Fruit fly (Drosophila melanogaster): ENCODE measurements around the gene CG42813.

CG42813 gene

DNA sequence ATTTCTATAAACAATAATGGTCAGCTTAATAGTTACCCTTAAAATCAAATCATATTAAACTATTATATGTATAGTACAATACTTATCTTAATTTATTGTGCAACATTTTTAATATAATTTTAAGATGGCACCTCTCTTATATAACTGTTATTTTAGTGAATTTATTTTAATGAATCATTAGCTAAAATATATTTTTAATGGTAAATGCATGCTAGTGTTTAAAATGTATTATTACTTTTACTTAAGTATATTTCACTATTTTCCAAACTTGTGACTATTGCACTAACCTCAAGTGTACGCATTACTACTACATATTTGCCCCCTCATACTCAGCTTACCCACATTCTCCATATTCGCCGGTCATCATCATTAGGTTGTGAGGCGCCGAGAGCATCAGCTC is 17.9 kb upstream of the CG42813 start (continued):
- peak; percentile 76 for TF ChIP-seq Spps (tag; optimal IDR thresholded peaks at IDR 0.05)
- TF ChIP-seq croc (GFP tag; conservative IDR thresholded peaks at IDR 0.05): peak; percentile 51; the same call in 2 of the 3 replicates
- TF ChIP-seq sens-2 (GFP tag; IDR thresholded peaks at IDR 0.05): no peak
- TF ChIP-seq Nf-YC (tag; optimal IDR thresholded peaks at IDR 0.05): peak; percentile 81
- no peak for TF ChIP-seq ERR (GFP tag; optimal IDR thresholded peaks at IDR 0.05)
- TF ChIP-seq Hmr (GFP tag; optimal IDR thresholded peaks at IDR 0.05): peak; percentile 71
- TF ChIP-seq dmrt99B (tag; optimal IDR thresholded peaks at IDR 0.05): peak; percentile 92
- TF ChIP-seq Side (GFP tag; optimal IDR thresholded peaks at IDR 0.05): no peak
- peak; percentile 69 for TF ChIP-seq HLH3B (GFP tag; IDR thresholded peaks at IDR 0.05)
- peak; percentile 61 for TF ChIP-seq CG12219 (GFP tag; optimal IDR thresholded peaks at IDR 0.05)
- TF ChIP-seq CG5180 (GFP tag; optimal IDR thresholded peaks at IDR 0.05): peak; percentile 48
- peak; percentile 76 for TF ChIP-seq odd (GFP tag; optimal IDR thresholded peaks at IDR 0.05)
- no peak; the same call in 1 of the 2 replicates for TF ChIP-seq Ravus (GFP tag; IDR thresholded peaks at IDR 0.05)
- TF ChIP-seq peb (GFP tag; IDR thresholded peaks at IDR 0.05): no peak; the same call in 1 of the 2 replicates
- peak; percentile 91 for TF ChIP-seq CG11696 (GFP tag; IDR thresholded peaks at IDR 0.05)
- TF ChIP-seq pan (optimal IDR thresholded peaks at IDR 0.05): no peak
- TF ChIP-seq pan (GFP tag; optimal IDR thresholded peaks at IDR 0.05 in 1 of 2, IDR thresholded peaks at IDR 0.05 in 1 of 2): peak in 1 of 2 experiments; percentile 81
- TF ChIP-seq slou (GFP tag; optimal IDR thresholded peaks at IDR 0.05): no peak
- peak; percentile 66 for TF ChIP-seq CG18619 (GFP tag; optimal IDR thresholded peaks at IDR 0.05)
- no peak for TF ChIP-seq prd (optimal IDR thresholded peaks at IDR 0.05)
- TF ChIP-seq prd (GFP tag; IDR thresholded peaks at IDR 0.05): peak; percentile 5; the same call in 1 of the 3 replicates
- TF ChIP-seq Ptx1 (GFP tag; IDR thresholded peaks at IDR 0.05): peak; percentile 69
- TF ChIP-seq NC2β (GFP tag; optimal IDR thresholded peaks at IDR 0.05): no peak
- TF ChIP-seq CG8290 (GFP tag; optimal IDR thresholded peaks at IDR 0.05): peak; percentile 24
- TF ChIP-seq CG8290 (tag; optimal IDR thresholded peaks at IDR 0.05): peak in 1 of 2 experiments; percentile 38
- TF ChIP-seq Oaz (GFP tag; IDR thresholded peaks at IDR 0.05): no peak
- TF ChIP-seq CG2116 (GFP tag; optimal IDR thresholded peaks at IDR 0.05): peak; percentile 38
- TF ChIP-seq eve (GFP tag; optimal IDR thresholded peaks at IDR 0.05): no peak
- peak; percentile 17 for TF ChIP-seq kay (GFP tag; optimal IDR thresholded peaks at IDR 0.05)
- TF ChIP-seq sd (tag; optimal IDR thresholded peaks at IDR 0.05): peak; percentile 78
- peak; percentile 89 for TF ChIP-seq run (tag; optimal IDR thresholded peaks at IDR 0.05)
- no peak for TF ChIP-seq Dll (GFP tag; IDR thresholded peaks at IDR 0.05; ENCODE audit: partially characterized antibody)
- TF ChIP-seq bab2 (GFP tag; optimal IDR thresholded peaks at IDR 0.05): no peak
- TF ChIP-seq row (GFP tag; IDR thresholded peaks at IDR 0.05): peak; percentile 75
- TF ChIP-seq CG13123 (GFP tag; optimal IDR thresholded peaks at IDR 0.05): peak; percentile 41
- peak; percentile 93 for TF ChIP-seq CG2712 (tag; optimal IDR thresholded peaks at IDR 0.05)
- TF ChIP-seq dimm (GFP tag; IDR thresholded peaks at IDR 0.05): no peak
- TF ChIP-seq CG10543 (GFP tag; optimal IDR thresholded peaks at IDR 0.05): peak; percentile 13
- no peak for TF ChIP-seq CG14441 (GFP tag; IDR thresholded peaks at IDR 0.05)
- no peak for TF ChIP-seq sima (GFP tag; optimal IDR thresholded peaks at IDR 0.05)
- TF ChIP-seq CG13624 (GFP tag; optimal IDR thresholded peaks at IDR 0.05): no peak
- peak; percentile 52; the same call in 1 of the 2 replicates for TF ChIP-seq ttk (GFP tag; IDR thresholded peaks at IDR 0.05)
- no peak; the same call in 1 of the 2 replicates for TF ChIP-seq MBD-R2 (GFP tag; IDR thresholded peaks at IDR 0.05)
- TF ChIP-seq CG10321 (GFP tag; IDR thresholded peaks at IDR 0.05): no peak
- peak in 1 of 2 experiments; percentile 84 for TF ChIP-seq Eip74EF (GFP tag; optimal IDR thresholded peaks at IDR 0.05)
- peak; percentile 64 for TF ChIP-seq fd3F (GFP tag; optimal IDR thresholded peaks at IDR 0.05)
- TF ChIP-seq E2f2 (GFP tag; IDR thresholded peaks at IDR 0.05): peak; percentile 41; the same call in 1 of the 2 replicates
- TF ChIP-seq CG9817 (tag; optimal IDR thresholded peaks at IDR 0.05): peak; percentile 48
- peak; percentile 69 for TF ChIP-seq BtbVII (GFP tag; optimal IDR thresholded peaks at IDR 0.05)
- peak; percentile 57 for TF ChIP-seq CG8281 (tag; optimal IDR thresholded peaks at IDR 0.05)
- peak; percentile 61 for TF ChIP-seq tin (GFP tag; optimal IDR thresholded peaks at IDR 0.05)
- TF ChIP-seq CG31365 (tag; optimal IDR thresholded peaks at IDR 0.05): no peak
